Fruit fly (Drosophila melanogaster): ENCODE data around the gene Skadu.

The Skadu gene

DNA sequence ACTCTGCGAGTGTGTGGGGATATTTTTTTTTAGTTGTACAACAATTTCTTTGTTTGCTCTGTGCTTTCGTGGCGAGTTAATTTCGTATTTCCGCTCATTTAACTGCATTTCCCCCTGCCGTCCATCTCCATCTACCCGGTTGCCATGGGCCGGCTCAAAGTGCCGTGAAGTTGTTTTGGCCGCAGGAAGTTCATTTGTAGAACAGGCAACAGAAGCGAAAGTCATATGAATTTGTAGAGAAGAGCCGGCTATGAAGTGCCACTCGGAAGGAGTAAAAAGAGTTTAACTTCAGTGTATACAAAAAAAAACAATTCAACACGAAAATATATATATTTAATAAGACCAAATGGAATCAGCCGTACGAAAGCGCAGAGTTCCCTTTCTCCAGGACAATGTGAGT lies at the start of gene Skadu:
TSS of gene Skadu (plus strand) at position 301 of the 400 bp plus-strand sequence.
- TF ChIP-seq insv (optimal IDR thresholded peaks at IDR 0.05): no peak
- TF ChIP-seq psq (optimal IDR thresholded peaks at IDR 0.05): no peak

DNA sequence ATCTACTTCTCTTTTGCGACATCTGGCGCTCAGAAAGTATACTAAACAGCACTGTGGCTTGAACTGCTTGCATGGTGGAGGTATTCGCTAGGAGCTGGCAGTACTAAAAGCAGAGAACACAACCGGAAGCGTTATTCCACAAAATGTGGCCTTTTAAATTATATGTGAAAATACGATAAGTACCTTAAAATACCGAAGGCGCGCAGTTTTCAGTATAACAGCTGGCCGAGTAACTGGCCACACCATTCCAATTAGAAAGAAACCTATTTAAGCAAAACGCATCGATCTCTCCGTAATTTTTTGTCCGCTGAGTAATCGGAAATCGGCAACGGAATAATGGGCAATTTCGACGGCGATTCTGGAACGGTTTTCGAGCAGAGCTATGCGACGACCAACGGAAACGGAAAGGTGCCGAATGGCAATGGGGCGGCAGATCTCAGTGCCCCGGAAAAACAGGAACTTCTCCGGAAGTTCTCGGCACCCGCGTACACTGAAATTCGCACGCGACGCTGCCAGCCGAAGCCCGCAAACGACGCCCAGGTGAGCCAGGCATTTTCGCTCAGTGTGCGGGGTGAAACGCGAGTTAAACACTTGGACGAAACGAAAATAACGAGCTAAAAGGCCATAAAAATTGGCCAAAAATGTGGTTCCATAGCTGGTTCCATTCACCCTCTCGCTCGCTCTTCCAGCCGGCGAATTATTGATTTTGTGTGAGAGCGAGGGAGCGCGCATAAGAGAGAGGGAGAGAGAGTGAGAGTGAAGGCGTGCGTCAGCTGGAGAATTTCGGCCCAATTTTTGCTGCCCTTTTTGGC lies 48.2 kb upstream of the Skadu start, which contains the start of gene lace:
TSS of gene lace (plus strand) at position 243 of the 812 bp plus-strand sequence.
- TF ChIP-seq Sin3A (optimal IDR thresholded peaks at IDR 0.05) (no peak), Myc (optimal IDR thresholded peaks at IDR 0.05) (no peak), h (optimal IDR thresholded peaks at IDR 0.05) (no peak), insv (optimal IDR thresholded peaks at IDR 0.05) (no peak), ttk (optimal IDR thresholded peaks at IDR 0.05) (no peak), psq (optimal IDR thresholded peaks at IDR 0.05) (no peak)

DNA sequence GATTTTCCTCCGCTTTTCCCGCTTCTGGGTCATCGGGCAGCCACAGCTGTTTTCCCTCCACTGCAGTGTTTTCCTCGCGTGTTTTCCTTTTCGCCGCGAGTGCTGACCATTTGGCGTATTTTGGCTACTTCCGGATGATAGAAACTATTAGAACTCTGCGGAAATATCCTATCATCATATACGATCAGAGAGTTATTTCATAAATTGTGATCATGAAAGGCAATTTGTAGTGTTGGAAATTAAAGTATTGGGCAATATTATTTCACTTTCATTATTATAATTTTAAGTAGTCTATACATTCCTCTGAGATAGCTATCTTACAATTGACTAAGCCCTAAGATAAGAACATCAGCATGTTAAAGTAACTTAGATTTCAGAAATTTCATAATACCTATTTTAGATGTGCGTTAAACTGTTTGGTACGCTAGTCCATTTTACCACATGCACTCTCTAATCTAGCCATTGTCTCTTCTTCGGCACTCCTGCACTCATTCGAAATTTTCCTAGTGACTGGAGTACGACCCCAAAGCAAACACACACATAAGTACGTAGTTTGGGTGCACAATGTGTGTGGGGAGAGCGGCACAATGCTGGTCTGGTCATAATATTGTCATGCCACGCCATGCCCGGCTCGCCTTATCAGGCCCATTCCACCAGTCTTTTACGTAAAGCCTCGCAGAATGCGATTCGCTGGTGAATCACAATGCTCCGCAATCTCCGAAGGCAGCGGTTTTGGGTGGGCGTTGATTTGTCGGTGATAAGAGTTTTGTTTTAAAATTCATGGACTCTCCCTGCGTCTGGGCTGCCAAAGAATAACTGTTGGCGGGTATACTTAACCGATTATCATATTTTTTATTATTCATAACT lies 47.4 kb upstream of the Skadu start:
- no peak for TF ChIP-seq Myc (optimal IDR thresholded peaks at IDR 0.05)
- no peak for TF ChIP-seq insv (optimal IDR thresholded peaks at IDR 0.05)
- TF ChIP-seq h (optimal IDR thresholded peaks at IDR 0.05): no peak
- no peak for TF ChIP-seq psq (optimal IDR thresholded peaks at IDR 0.05)
- no peak for TF ChIP-seq ttk (optimal IDR thresholded peaks at IDR 0.05)
- TF ChIP-seq Sin3A (optimal IDR thresholded peaks at IDR 0.05): no peak

DNA sequence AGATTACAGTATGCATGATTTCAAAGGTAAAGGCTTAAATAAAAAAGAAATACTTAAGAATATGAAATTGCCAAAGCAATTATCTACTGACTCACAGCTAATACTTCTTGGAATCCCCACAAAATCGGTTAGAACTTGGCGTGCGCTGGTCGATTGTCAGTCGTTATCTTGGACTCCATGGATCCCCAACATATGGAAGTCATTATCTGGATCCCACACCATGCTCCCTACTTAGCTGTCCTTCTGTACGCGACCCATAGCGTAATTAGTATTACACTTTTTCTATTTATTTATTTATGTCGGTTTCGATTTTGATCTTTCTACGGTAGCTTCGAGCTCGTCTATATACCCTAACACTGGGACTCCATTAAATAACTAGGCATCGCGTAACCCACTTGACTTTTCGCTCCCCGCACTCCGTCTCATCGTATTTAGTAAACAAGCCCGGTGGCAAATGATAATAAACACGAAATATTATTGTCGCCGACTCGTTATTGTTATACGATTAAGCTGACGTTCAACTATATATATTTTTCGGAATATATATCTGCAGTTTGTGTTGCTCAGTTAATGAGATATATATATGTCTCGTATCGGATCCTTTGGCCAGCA lies 46.3 kb upstream of the Skadu start:
- TF ChIP-seq insv (optimal IDR thresholded peaks at IDR 0.05) (no peak), h (optimal IDR thresholded peaks at IDR 0.05) (no peak), Sin3A (optimal IDR thresholded peaks at IDR 0.05) (no peak), ttk (optimal IDR thresholded peaks at IDR 0.05) (no peak), Myc (optimal IDR thresholded peaks at IDR 0.05) (no peak), psq (optimal IDR thresholded peaks at IDR 0.05) (no peak)

DNA sequence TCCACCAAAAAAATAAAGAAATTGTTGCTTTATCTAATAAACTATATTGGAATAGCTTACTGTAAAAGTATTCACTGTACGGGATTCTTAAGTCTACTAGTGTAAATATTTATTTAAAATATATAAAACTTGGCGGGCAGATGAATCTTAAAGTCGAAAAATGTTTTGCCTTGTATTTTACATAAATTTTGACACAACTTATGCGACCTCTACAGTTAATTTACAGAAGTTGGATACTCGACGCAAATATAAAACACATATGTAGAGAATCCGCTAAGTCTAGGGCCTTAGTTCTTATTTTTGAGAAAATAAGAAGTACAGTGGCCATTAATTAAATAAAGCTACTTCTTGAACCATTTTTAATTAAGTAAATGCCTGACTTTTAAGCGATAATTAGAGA lies 42.8 kb upstream of the Skadu start:
- TF ChIP-seq ttk (optimal IDR thresholded peaks at IDR 0.05) (no peak), insv (optimal IDR thresholded peaks at IDR 0.05) (no peak)

DNA sequence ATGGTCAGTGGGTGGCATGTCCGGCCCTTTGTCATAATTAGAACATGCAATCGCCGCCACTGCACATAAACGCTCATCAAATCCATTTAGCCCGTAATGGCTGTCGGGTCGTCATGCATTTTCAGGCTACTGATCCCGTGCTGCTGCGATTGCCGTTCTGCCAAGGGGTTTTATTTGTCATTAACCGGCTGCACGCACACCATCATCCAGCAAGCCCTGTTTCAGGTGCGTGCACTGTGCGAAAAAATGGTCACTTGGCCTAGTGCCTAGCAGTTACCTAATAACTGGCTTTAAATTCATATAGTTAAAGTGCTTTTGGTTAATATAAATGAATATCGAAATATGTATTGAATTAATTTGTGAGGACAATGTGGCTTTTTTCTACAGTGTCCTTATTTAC lies 9.9 kb upstream of the Skadu start:
- no peak for TF ChIP-seq Sin3A (optimal IDR thresholded peaks at IDR 0.05)
- TF ChIP-seq psq (optimal IDR thresholded peaks at IDR 0.05): no peak
- TF ChIP-seq insv (optimal IDR thresholded peaks at IDR 0.05): no peak
- TF ChIP-seq Myc (optimal IDR thresholded peaks at IDR 0.05): no peak
- TF ChIP-seq h (optimal IDR thresholded peaks at IDR 0.05): no peak

DNA sequence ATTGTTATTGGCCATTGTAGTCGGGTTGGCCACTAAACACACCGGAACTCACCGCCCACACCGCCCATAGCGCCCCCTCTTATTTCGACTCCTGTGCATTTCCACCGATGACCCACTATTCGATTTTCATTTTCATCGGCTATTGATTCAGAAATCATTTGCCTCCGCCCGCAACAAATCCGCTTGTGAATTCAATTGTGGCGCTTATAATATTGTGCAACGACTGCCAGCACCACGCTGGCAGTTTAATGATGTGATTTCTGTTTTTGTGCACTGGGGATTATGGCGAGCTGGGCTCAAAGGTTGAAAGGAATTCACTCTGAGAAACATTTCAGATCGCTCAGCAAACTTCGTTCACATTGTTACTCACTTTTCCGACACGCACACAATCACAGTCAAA lies 2.8 kb downstream of the Skadu start, which contains the start of gene CG15256:
TSS of gene CG15256 (plus strand) at position 301 of the 400 bp plus-strand sequence.
- TF ChIP-seq h (optimal IDR thresholded peaks at IDR 0.05) (no peak), ttk (optimal IDR thresholded peaks at IDR 0.05) (no peak), psq (optimal IDR thresholded peaks at IDR 0.05) (no peak), Sin3A (optimal IDR thresholded peaks at IDR 0.05) (no peak), insv (optimal IDR thresholded peaks at IDR 0.05) (no peak), Myc (optimal IDR thresholded peaks at IDR 0.05) (no peak)

DNA sequence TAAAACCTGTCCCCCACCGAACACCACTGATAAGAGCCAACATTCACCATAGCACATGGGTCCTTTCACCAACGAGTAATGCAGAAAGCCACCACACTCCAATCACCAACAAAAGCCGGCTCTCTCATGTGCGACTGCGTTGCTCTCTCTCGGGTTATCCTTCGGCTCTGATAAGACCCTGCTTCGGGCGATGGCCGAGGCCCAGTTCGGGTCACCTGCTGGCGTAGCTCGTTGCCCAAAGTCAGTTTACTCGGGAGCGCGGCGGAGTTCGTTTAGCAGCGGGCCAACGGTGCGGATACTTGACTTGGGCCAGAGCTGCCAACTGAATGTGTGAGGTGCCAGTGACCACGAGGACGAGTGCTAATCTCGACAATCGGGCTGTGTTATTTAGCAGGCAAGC lies 5.2 kb downstream of the Skadu start, which contains the start of gene kek3:
TSS of gene kek3 (plus strand) at position 244 of the 400 bp plus-strand sequence.
- TF ChIP-seq h (optimal IDR thresholded peaks at IDR 0.05) (no peak), Myc (optimal IDR thresholded peaks at IDR 0.05) (no peak), Sin3A (optimal IDR thresholded peaks at IDR 0.05) (no peak), insv (optimal IDR thresholded peaks at IDR 0.05) (no peak), ttk (optimal IDR thresholded peaks at IDR 0.05) (no peak), psq (optimal IDR thresholded peaks at IDR 0.05) (no peak)

DNA sequence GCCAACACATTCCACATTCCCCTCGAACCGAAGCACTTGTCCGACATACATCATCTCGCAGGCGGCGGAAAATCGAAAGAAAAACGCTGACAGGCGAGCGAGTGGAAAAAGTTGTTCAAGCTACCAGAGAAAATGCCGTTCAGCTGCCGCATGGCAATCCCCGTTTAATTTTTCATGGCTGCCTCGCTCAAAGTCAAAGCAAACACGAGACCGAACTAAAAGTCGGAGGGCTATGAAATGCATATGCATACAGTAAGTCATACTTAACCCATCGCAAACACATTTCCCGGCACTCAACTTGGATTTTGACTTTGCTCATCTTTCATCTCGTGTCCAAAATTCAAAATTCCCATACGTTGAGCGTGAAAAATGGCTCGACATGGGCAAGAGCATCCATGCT lies 8.5 kb downstream of the Skadu start:
- TF ChIP-seq Sin3A (optimal IDR thresholded peaks at IDR 0.05): no peak
- TF ChIP-seq insv (optimal IDR thresholded peaks at IDR 0.05): no peak
- TF ChIP-seq h (optimal IDR thresholded peaks at IDR 0.05): no peak
- no peak for TF ChIP-seq psq (optimal IDR thresholded peaks at IDR 0.05)
- no peak for TF ChIP-seq Myc (optimal IDR thresholded peaks at IDR 0.05)
